Worm (Caenorhabditis elegans): ENCODE results near the gene T05A10.6.

DNA sequence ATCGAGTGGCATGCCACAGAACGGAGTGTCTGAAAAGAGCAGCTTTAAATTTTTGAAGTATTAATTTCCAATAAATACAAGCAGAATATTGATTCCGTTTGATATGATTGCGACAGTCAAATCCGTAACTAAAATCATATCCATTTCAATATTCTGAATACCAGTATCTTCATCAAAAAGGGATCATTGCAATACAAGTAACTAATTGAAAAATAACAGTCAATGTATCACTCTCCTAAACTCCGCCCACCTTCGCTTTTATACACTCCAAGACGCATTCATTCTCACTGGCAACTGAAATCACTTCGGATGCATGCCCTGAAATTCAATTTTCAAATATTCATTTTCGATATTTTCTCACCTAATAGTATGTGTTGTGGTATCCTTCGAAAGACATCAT lies 41.1 kb downstream of the T05A10.6 start, which contains the start of gene R07A4.3:
- no peak for TF ChIP-seq nhr-2 (tag; optimal IDR thresholded peaks at IDR 0.05)
- TF ChIP-seq unc-62 (GFP tag; optimal IDR thresholded peaks at IDR 0.05), result no peak
- TF ChIP-seq ham-2 (GFP tag; optimal IDR thresholded peaks at IDR 0.05), result no peak
- no peak for TF ChIP-seq nhr-76 (tag; optimal IDR thresholded peaks at IDR 0.05)
- no peak for TF ChIP-seq unc-39 (tag; optimal IDR thresholded peaks at IDR 0.05)
- TF ChIP-seq lin-13 (tag; optimal IDR thresholded peaks at IDR 0.05), result no peak
- no peak for TF ChIP-seq mab-5 (tag; optimal IDR thresholded peaks at IDR 0.05)
- TF ChIP-seq blmp-1 (tag; optimal IDR thresholded peaks at IDR 0.05), result no peak
- no peak for TF ChIP-seq elt-3 (tag; optimal IDR thresholded peaks at IDR 0.05)
- TF ChIP-seq nhr-28 (tag; optimal IDR thresholded peaks at IDR 0.05), result no peak
- no peak for TF ChIP-seq lsy-2 (tag; optimal IDR thresholded peaks at IDR 0.05)
- no peak for TF ChIP-seq tbx-8 (GFP tag; optimal IDR thresholded peaks at IDR 0.05)
- TF ChIP-seq nhr-237 (tag; optimal IDR thresholded peaks at IDR 0.05), result no peak
- TF ChIP-seq snpc-4 (tag; optimal IDR thresholded peaks at IDR 0.05), result no peak

Measured in whole organism, mixed stage, embryonic.